Worm (Caenorhabditis elegans): ENCODE results near the gene rif-1.2.

Gene rif-1.2

DNA sequence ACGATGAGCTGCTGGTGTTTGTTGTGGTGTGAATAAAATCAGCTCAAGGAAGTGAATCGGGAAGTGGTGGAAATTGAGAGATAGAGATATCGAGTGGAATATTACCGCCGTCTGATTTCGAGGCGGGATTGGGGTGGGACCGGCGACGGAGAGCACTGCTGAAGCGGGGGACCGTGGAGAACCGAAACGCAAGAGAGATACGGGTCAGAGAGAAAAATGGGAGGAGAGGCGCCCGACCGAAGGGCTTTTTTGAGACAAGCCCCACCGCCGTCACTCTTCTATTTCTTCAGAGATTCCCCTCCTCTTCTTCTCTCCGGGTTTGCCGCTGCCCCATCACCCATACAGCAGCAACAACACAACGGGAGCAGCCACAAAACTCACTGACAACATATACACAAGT lies 34.8 kb upstream of the rif-1.2 start:
- TF ChIP-seq lin-35 (GFP tag; optimal IDR thresholded peaks at IDR 0.05) (no peak), unc-86 (tag; optimal IDR thresholded peaks at IDR 0.05) (no peak), ceh-8 (GFP tag; optimal IDR thresholded peaks at IDR 0.05) (no peak), fos-1 (tag; optimal IDR thresholded peaks at IDR 0.05) (no peak), ces-1 (GFP tag; optimal IDR thresholded peaks at IDR 0.05) (no peak), efl-3 (GFP tag; optimal IDR thresholded peaks at IDR 0.05) (no peak), dsc-1 (tag; optimal IDR thresholded peaks at IDR 0.05) (no peak), nhr-12 (tag; optimal IDR thresholded peaks at IDR 0.05) (no peak), nhr-71 (tag; optimal IDR thresholded peaks at IDR 0.05) (peak; percentile 6), lsy-2 (tag; optimal IDR thresholded peaks at IDR 0.05) (no peak), mep-1 (tag; optimal IDR thresholded peaks at IDR 0.05) (no peak), ceh-88 (GFP tag; IDR thresholded peaks at IDR 0.05) (no peak), pqm-1 (tag; optimal IDR thresholded peaks at IDR 0.05) (no peak), dpl-1 (GFP tag; optimal IDR thresholded peaks at IDR 0.05) (no peak), efl-1 (optimal IDR thresholded peaks at IDR 0.05) (no peak), efl-1 (GFP tag; optimal IDR thresholded peaks at IDR 0.05 in 1 of 2) (peak in 1 of 2 experiments; percentile 30), unc-98 (GFP tag; IDR thresholded peaks at IDR 0.05) (no peak), isw-1 (GFP tag; IDR thresholded peaks at IDR 0.05) (no peak), lin-14 (GFP tag; optimal IDR thresholded peaks at IDR 0.05) (peak; percentile 43), pax-3 (tag; optimal IDR thresholded peaks at IDR 0.05) (no peak), hlh-17 (GFP tag; optimal IDR thresholded peaks at IDR 0.05; ENCODE audit: borderline replicate concordance) (no peak), mdl-1 (tag; optimal IDR thresholded peaks at IDR 0.05) (no peak), fkh-10 (GFP tag; optimal IDR thresholded peaks at IDR 0.05) (no peak), sptf-1 (tag; optimal IDR thresholded peaks at IDR 0.05) (no peak)

DNA sequence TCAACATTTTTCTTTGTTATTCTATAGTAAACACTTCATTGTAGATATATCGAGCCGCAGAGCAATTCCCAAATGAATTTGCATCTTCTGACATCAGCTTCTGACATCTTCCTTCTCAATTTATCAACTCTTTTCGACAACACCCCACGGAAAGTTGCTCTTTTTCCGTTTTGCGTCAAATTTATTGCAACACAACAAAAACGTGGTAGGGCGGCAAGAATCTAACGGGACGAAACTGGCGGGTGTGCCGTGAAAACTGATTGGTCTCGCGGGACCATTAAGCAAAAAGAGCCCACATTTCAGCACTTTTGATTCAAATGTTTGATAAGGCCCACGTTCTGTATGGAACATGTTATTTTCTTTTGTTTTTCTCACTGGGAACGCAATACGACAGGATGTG lies 33.5 kb upstream of the rif-1.2 start:
- TF ChIP-seq pqm-1 (tag; optimal IDR thresholded peaks at IDR 0.05) (no peak), nhr-90 (tag; optimal IDR thresholded peaks at IDR 0.05; ENCODE audit: poor library complexity) (no peak), sox-4 (tag; optimal IDR thresholded peaks at IDR 0.05) (no peak), lin-14 (GFP tag; optimal IDR thresholded peaks at IDR 0.05) (peak; percentile 67), F16B12.6 (tag; optimal IDR thresholded peaks at IDR 0.05) (no peak), ets-5 (GFP tag; IDR thresholded peaks at IDR 0.05) (no peak), lin-39 (tag; optimal IDR thresholded peaks at IDR 0.05) (peak; percentile 4), C34B4.2 (tag; optimal IDR thresholded peaks at IDR 0.05) (no peak), ztf-11 (tag; optimal IDR thresholded peaks at IDR 0.05) (no peak), unc-86 (tag; optimal IDR thresholded peaks at IDR 0.05) (no peak), efl-1 (optimal IDR thresholded peaks at IDR 0.05) (no peak), efl-1 (GFP tag; optimal IDR thresholded peaks at IDR 0.05 in 1 of 2) (peak in 1 of 2 experiments; percentile 46), mab-9 (GFP tag; IDR thresholded peaks at IDR 0.05) (peak; percentile 74), sup-37 (GFP tag; optimal IDR thresholded peaks at IDR 0.05) (no peak)

DNA sequence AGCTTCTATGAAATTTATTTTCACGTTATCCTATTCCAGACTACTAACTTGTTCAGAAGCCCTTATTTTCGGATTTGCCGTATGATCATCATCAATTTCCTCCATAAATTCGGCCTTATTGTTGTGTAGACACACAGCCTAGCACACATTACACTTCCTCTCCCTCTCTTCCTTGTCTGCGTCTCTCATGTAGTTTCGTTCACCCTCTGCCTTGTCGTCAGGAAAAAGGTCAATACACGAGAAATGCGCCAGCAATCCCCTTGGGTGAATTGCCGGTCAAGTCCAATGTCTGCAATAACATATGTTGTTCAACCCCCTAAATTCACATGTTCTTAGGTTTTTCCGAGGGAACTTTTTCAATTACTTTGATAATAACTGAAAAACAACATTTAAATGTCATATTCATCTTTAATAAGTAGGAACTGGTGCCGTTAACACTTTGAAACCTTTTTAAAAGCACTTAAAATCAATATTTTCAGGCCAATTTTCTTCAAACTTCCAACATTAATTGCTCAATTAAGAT lies 22.6 kb upstream of the rif-1.2 start, which contains the start of gene F17E5.2:
F17E5.2 (plus strand) TSS at position 473 of the 523 bp plus-strand sequence.
- TF ChIP-seq efl-1 (optimal IDR thresholded peaks at IDR 0.05) (peak; percentile 82 to 83), efl-1 (GFP tag; optimal IDR thresholded peaks at IDR 0.05 in 1 of 2) (peak; percentile 70 to 97), sptf-1 (tag; optimal IDR thresholded peaks at IDR 0.05) (no peak), nhr-237 (tag; optimal IDR thresholded peaks at IDR 0.05) (peak; percentile 87), ceh-82 (tag; optimal IDR thresholded peaks at IDR 0.05) (peak; percentile 86 to 94 (median 92)), unc-130 (tag; optimal IDR thresholded peaks at IDR 0.05) (peak; percentile 93), ets-5 (GFP tag; IDR thresholded peaks at IDR 0.05) (no peak), nhr-19 (GFP tag; conservative IDR thresholded peaks at IDR 0.05) (peak; percentile 95), lsy-2 (tag; optimal IDR thresholded peaks at IDR 0.05) (peak; percentile 92 to 94), elt-3 (tag; optimal IDR thresholded peaks at IDR 0.05) (peak in 4 of 6 experiments; percentile 69 to 85 (median 78)), pag-3 (tag; optimal IDR thresholded peaks at IDR 0.05; ENCODE audit: borderline replicate concordance, insufficient read depth) (no peak), hpl-2 (GFP tag; optimal IDR thresholded peaks at IDR 0.05) (peak; percentile 76), mdl-1 (tag; optimal IDR thresholded peaks at IDR 0.05) (peak in 1 of 2 experiments; percentile 94), nhr-71 (tag; optimal IDR thresholded peaks at IDR 0.05) (peak; percentile 97), nhr-12 (tag; optimal IDR thresholded peaks at IDR 0.05) (no peak), C04F5.9 (tag; optimal IDR thresholded peaks at IDR 0.05) (peak; percentile 65), egl-27 (tag; optimal IDR thresholded peaks at IDR 0.05) (peak in 1 of 2 experiments; percentile 65), lin-35 (GFP tag; optimal IDR thresholded peaks at IDR 0.05) (peak; percentile 84 to 92), dsc-1 (tag; optimal IDR thresholded peaks at IDR 0.05) (peak; percentile 97), isw-1 (GFP tag; IDR thresholded peaks at IDR 0.05) (peak; percentile 80), snpc-4 (tag; optimal IDR thresholded peaks at IDR 0.05) (peak; percentile 85), Y116A8C.19 (tag; optimal IDR thresholded peaks at IDR 0.05; ENCODE audit: borderline replicate concordance) (peak; percentile 9), unc-62 (GFP tag; optimal IDR thresholded peaks at IDR 0.05) (peak; percentile 62), ces-1 (GFP tag; optimal IDR thresholded peaks at IDR 0.05) (no peak), ceh-88 (GFP tag; IDR thresholded peaks at IDR 0.05) (peak; percentile 66), F16B12.6 (tag; optimal IDR thresholded peaks at IDR 0.05) (peak; percentile 59), nhr-84 (tag; optimal IDR thresholded peaks at IDR 0.05) (no peak)
